Fruit fly (Drosophila melanogaster): Measurements from ENCODE around the gene Pdk1.

- TF ChIP-seq psq (optimal IDR thresholded peaks at IDR 0.05) (no peak), insv (optimal IDR thresholded peaks at IDR 0.05) (no peak)
These were observed 34.4 kb upstream of the Pdk1 start for dm6 chr3L:94866-95265.
